Worm (Caenorhabditis elegans) whole organism, mixed stage, embryonic: Measurements from ENCODE around the gene srw-33.

Experiments used
- M03D4.4 ChIP-seq: sonication (generic microtip); optimal IDR thresholded peaks from 2 replicates; lab custom pipeline; 2017; ENCODE audit warnings: mild to moderate bottlenecking, missing genetic modification characterization, missing compliant biosample characterization
- bed-3 ChIP-seq: fragments of 200-800 bp; sonication (Bioruptor generic); optimal IDR thresholded peaks from 3 replicates; lab custom pipeline; 2018; ENCODE audit warnings: mild to moderate bottlenecking, missing genetic modification characterization, moderate library complexity, missing compliant biosample characterization
- blmp-1 ChIP-seq: fragments of 150-350 bp; optimal IDR thresholded peaks from 2 replicates; lab custom pipeline; 2014; ENCODE audit warnings: missing biosample characterization, missing genetic modification characterization
- ceh-39 ChIP-seq: fragments of 150-350 bp; optimal IDR thresholded peaks from 2 replicates; lab custom pipeline; 2014; ENCODE audit warnings: missing biosample characterization, missing genetic modification characterization
- ceh-43 ChIP-seq: fragments of 200-800 bp; sonication (Bioruptor generic); optimal IDR thresholded peaks from 2 replicates; lab custom pipeline; 2018; ENCODE audit warnings: mild to moderate bottlenecking, missing genetic modification characterization, moderate library complexity, missing compliant biosample characterization
- ceh-83 ChIP-seq: fragments of 200-800 bp; sonication (Bioruptor generic); optimal IDR thresholded peaks from 2 replicates; lab custom pipeline; 2018; ENCODE audit warnings: mild to moderate bottlenecking, missing genetic modification characterization, missing compliant biosample characterization
- ces-1 ChIP-seq: fragments of 150-350 bp; optimal IDR thresholded peaks from 2 replicates; lab custom pipeline; 2014; ENCODE audit warnings: missing biosample characterization, missing genetic modification reagents, missing genetic modification characterization
- cnd-1 ChIP-seq: fragments of 200-800 bp; sonication (Bioruptor generic); optimal IDR thresholded peaks from 2 replicates; lab custom pipeline; 2018; ENCODE audit warnings: mild to moderate bottlenecking, missing genetic modification characterization, missing compliant biosample characterization
- elt-1 ChIP-seq: sonication (generic microtip); optimal IDR thresholded peaks from 2 replicates; lab custom pipeline; 2017; ENCODE audit warnings: missing genetic modification characterization, mild to moderate bottlenecking, missing compliant biosample characterization, antibody characterized with exemption, moderate library complexity, borderline replicate concordance; ENCODE audit not compliant: insufficient read depth
- elt-3 ChIP-seq: fragments of 150-350 bp; optimal IDR thresholded peaks from 2 replicates; lab custom pipeline; 2014; ENCODE audit warnings: missing biosample characterization, missing genetic modification characterization
- flh-1 ChIP-seq: fragments of 200-800 bp; sonication (Bioruptor generic); optimal IDR thresholded peaks from 2 replicates; lab custom pipeline; 2018; ENCODE audit warnings: mild to moderate bottlenecking, missing genetic modification characterization, moderate library complexity, missing compliant biosample characterization
- ham-2 ChIP-seq: fragments of 200-800 bp; sonication (Bioruptor generic); optimal IDR thresholded peaks from 2 replicates; lab custom pipeline; 2018; ENCODE audit warnings: mild to moderate bottlenecking, missing genetic modification characterization, missing compliant biosample characterization
- hlh-1 ChIP-seq: fragments of 150-350 bp; optimal IDR thresholded peaks from 2 replicates; lab custom pipeline; 2014; ENCODE audit warnings: missing biosample characterization, missing genetic modification reagents, missing genetic modification characterization
- lin-13 ChIP-seq: fragments of 150-350 bp; optimal IDR thresholded peaks from 2 replicates; lab custom pipeline; 2014; ENCODE audit warnings: missing biosample characterization, missing genetic modification characterization
- lin-32 ChIP-seq: fragments of 200-800 bp; sonication (Bioruptor generic); optimal IDR thresholded peaks from 2 replicates; lab custom pipeline; 2018; ENCODE audit warnings: mild to moderate bottlenecking, missing genetic modification characterization, missing compliant biosample characterization
- mab-5 ChIP-seq: fragments of 150-350 bp; optimal IDR thresholded peaks from 2 replicates; lab custom pipeline; 2014; ENCODE audit warnings: missing biosample characterization, missing genetic modification characterization
- mep-1 ChIP-seq: fragments of 150-350 bp; optimal IDR thresholded peaks from 2 replicates; lab custom pipeline; 2017; ENCODE audit warnings: missing biosample characterization, missing genetic modification reagents, missing genetic modification characterization, inconsistent platforms
- mls-2 ChIP-seq: sonication (generic microtip); optimal IDR thresholded peaks from 2 replicates; lab custom pipeline; 2016; ENCODE audit warnings: mild to moderate bottlenecking, missing genetic modification characterization, moderate library complexity, missing compliant biosample characterization
- nhr-12 ChIP-seq: fragments of 150-350 bp; optimal IDR thresholded peaks from 2 replicates; lab custom pipeline; 2014; ENCODE audit warnings: missing biosample characterization, missing genetic modification characterization
- nhr-2 ChIP-seq: fragments of 150-350 bp; optimal IDR thresholded peaks from 2 replicates; lab custom pipeline; 2014; ENCODE audit warnings: missing biosample characterization, missing genetic modification characterization
- nhr-237 ChIP-seq: fragments of 150-350 bp; optimal IDR thresholded peaks from 2 replicates; lab custom pipeline; 2014; ENCODE audit warnings: missing biosample characterization, missing genetic modification characterization
- nhr-28 ChIP-seq: fragments of 150-350 bp; optimal IDR thresholded peaks from 2 replicates; lab custom pipeline; 2014; ENCODE audit warnings: missing biosample characterization, missing genetic modification characterization
- nhr-76 ChIP-seq: sonication (generic microtip); optimal IDR thresholded peaks from 2 replicates; lab custom pipeline; 2017; ENCODE audit warnings: missing biosample characterization, missing genetic modification characterization
- pha-4 ChIP-seq: fragments of 150-350 bp; optimal IDR thresholded peaks from 2 replicates; lab custom pipeline; 2018; ENCODE audit warnings: missing biosample characterization, missing genetic modification reagents, missing genetic modification characterization
- sem-2 ChIP-seq: fragments of 200-800 bp; sonication (Bioruptor generic); optimal IDR thresholded peaks from 2 replicates; lab custom pipeline; 2018; ENCODE audit warnings: mild to moderate bottlenecking, missing genetic modification characterization, missing compliant biosample characterization
- snpc-4 ChIP-seq: fragments of 150-350 bp; optimal IDR thresholded peaks from 2 replicates; lab custom pipeline; 2014; ENCODE audit warnings: missing biosample characterization, missing genetic modification characterization
- sptf-1 ChIP-seq: sonication (generic microtip); optimal IDR thresholded peaks from 2 replicates; lab custom pipeline; 2017; ENCODE audit warnings: mild to moderate bottlenecking, missing genetic modification characterization, moderate library complexity, missing compliant biosample characterization
- tbx-8 ChIP-seq: fragments of 200-800 bp; sonication (Bioruptor generic); optimal IDR thresholded peaks from 2 replicates; lab custom pipeline; 2018; ENCODE audit warnings: mild to moderate bottlenecking, missing genetic modification characterization, moderate library complexity, missing compliant biosample characterization
- unc-120 ChIP-seq: sonication (generic microtip); optimal IDR thresholded peaks from 2 replicates; lab custom pipeline; 2017; ENCODE audit warnings: missing genetic modification characterization, missing compliant biosample characterization; ENCODE audit not compliant: poor library complexity, severe bottlenecking
- unc-39 ChIP-seq: fragments of 150-350 bp; optimal IDR thresholded peaks from 2 replicates; lab custom pipeline; 2014; ENCODE audit warnings: missing biosample characterization, missing genetic modification characterization
- unc-62 ChIP-seq: fragments of 150-350 bp; optimal IDR thresholded peaks from 2 replicates; lab custom pipeline; 2014; ENCODE audit warnings: missing biosample characterization, missing genetic modification reagents, missing genetic modification characterization
- zip-8 ChIP-seq: fragments of 150-350 bp; optimal IDR thresholded peaks from 2 replicates; lab custom pipeline; 2014; ENCODE audit warnings: missing biosample characterization, missing genetic modification characterization
- ztf-11 ChIP-seq: fragments of 150-350 bp; optimal IDR thresholded peaks from 2 replicates; lab custom pipeline; 2014; ENCODE audit warnings: missing biosample characterization, missing genetic modification characterization

Gene srw-33

ce11 chrV:15423601-15424000, 27.7 kb downstream of the srw-33 start, which contains the start of gene fbxa-104:
Gene fbxa-104, minus strand, starts transcription at chrV:15423683.
- TF ChIP-seq sem-2 (no peak), pha-4 (tag; lab: Kevin White, UChicago) (no peak), bed-3 (no peak), ham-2 (GFP tag; lab: Kevin White, UChicago) (no peak), unc-39 (tag; lab: Kevin White, UChicago) (no peak), lin-13 (tag; lab: Kevin White, UChicago) (no peak), cnd-1 (tag; lab: Kevin White, UChicago) (no peak), nhr-12 (tag; lab: Kevin White, UChicago) (no peak), unc-120 (no peak), nhr-2 (no peak), ceh-43 (no peak), zip-8 (tag; lab: Kevin White, UChicago) (no peak), elt-1 (tag; lab: Kevin White, UChicago) (no peak), mep-1 (no peak), flh-1 (GFP tag; lab: Kevin White, UChicago) (no peak), ceh-83 (GFP tag; lab: Kevin White, UChicago) (no peak), tbx-8 (GFP tag; lab: Kevin White, UChicago) (no peak), hlh-1 (no peak)

- TF ChIP-seq sptf-1, result no peak
- TF ChIP-seq ztf-11 (tag; lab: Kevin White, UChicago), result no peak
- TF ChIP-seq mab-5, result no peak
- TF ChIP-seq elt-1 (tag; lab: Kevin White, UChicago), result no peak
- TF ChIP-seq ces-1 (GFP tag; lab: Kevin White, UChicago), result no peak
- no peak for TF ChIP-seq tbx-8 (GFP tag; lab: Kevin White, UChicago)
- TF ChIP-seq nhr-12 (tag; lab: Kevin White, UChicago), result no peak
- no peak for TF ChIP-seq unc-62 (GFP tag; lab: Kevin White, UChicago)
- no peak for TF ChIP-seq M03D4.4 (tag; lab: Kevin White, UChicago)
- no peak for TF ChIP-seq ceh-39 (tag; lab: Kevin White, UChicago)
- no peak for TF ChIP-seq hlh-1
- no peak for TF ChIP-seq ham-2 (GFP tag; lab: Kevin White, UChicago)
- TF ChIP-seq zip-8 (tag; lab: Kevin White, UChicago), result no peak
- TF ChIP-seq nhr-76 (tag; lab: Kevin White, UChicago), result no peak
- no peak for TF ChIP-seq nhr-28 (tag; lab: Kevin White, UChicago)
- no peak for TF ChIP-seq blmp-1 (tag; lab: Kevin White, UChicago)
- no peak for TF ChIP-seq lin-13 (tag; lab: Kevin White, UChicago)
Measured at ce11 chrV:15417822-15418221, 33.5 kb downstream of the srw-33 start, which contains the start of gene T06E6.10. Gene T06E6.10, plus strand, starts transcription at chrV:15418122.

ce11 chrV:15415951-15416350, 35.4 kb downstream of the srw-33 start, which contains the start of gene srh-265:
Gene srh-265, plus strand, starts transcription at chrV:15416251.
- TF ChIP-seq elt-3 (tag; lab: Kevin White, UChicago) (no peak), nhr-12 (tag; lab: Kevin White, UChicago) (no peak), M03D4.4 (tag; lab: Kevin White, UChicago) (no peak), ztf-11 (tag; lab: Kevin White, UChicago) (no peak), nhr-2 (no peak), ceh-43 (no peak), pha-4 (tag; lab: Kevin White, UChicago) (no peak), mep-1 (no peak), lin-32 (no peak), ceh-39 (tag; lab: Kevin White, UChicago) (no peak), bed-3 (no peak), unc-62 (GFP tag; lab: Kevin White, UChicago) (no peak), sem-2 (no peak), mab-5 (no peak), elt-1 (tag; lab: Kevin White, UChicago) (no peak), nhr-76 (tag; lab: Kevin White, UChicago) (no peak), mls-2 (tag; lab: Kevin White, UChicago) (no peak), lin-13 (tag; lab: Kevin White, UChicago) (no peak), tbx-8 (GFP tag; lab: Kevin White, UChicago) (no peak), ces-1 (GFP tag; lab: Kevin White, UChicago) (no peak)

- no peak for TF ChIP-seq tbx-8 (GFP tag; lab: Kevin White, UChicago)
- no peak for TF ChIP-seq flh-1 (GFP tag; lab: Kevin White, UChicago)
- no peak for TF ChIP-seq blmp-1 (tag; lab: Kevin White, UChicago)
- TF ChIP-seq unc-39 (tag; lab: Kevin White, UChicago), result no peak
- no peak for TF ChIP-seq lin-32
- no peak for TF ChIP-seq snpc-4 (tag; lab: Kevin White, UChicago)
- no peak for TF ChIP-seq unc-62 (GFP tag; lab: Kevin White, UChicago)
- TF ChIP-seq bed-3, result no peak
- TF ChIP-seq M03D4.4 (tag; lab: Kevin White, UChicago), result no peak
- TF ChIP-seq mep-1, result no peak
- TF ChIP-seq nhr-237, result no peak
- TF ChIP-seq zip-8 (tag; lab: Kevin White, UChicago), result no peak
- TF ChIP-seq, all 35 proteins: peak for 0
Measured at ce11 chrV:15413847-15414246, 37.5 kb downstream of the srw-33 start, which contains the start of gene srh-264. Gene srh-264, plus strand, starts transcription at chrV:15414147.
